Worm (Caenorhabditis elegans) whole organism, late embryonic: ENCODE results near the gene chil-15.

Source experiments
- C38D4.7 ChIP-seq: fragments of 200-800 bp; sonication (Bioruptor generic); optimal IDR thresholded peaks from 2 replicates; lab custom pipeline; 2018; ENCODE audit warnings: mild to moderate bottlenecking, missing genetic modification characterization, moderate library complexity, missing compliant biosample characterization
- F13H6.1 ChIP-seq: sonication (generic microtip); optimal IDR thresholded peaks from 2 replicates; lab custom pipeline; 2016; ENCODE audit warnings: missing genetic modification characterization, missing compliant biosample characterization
- T23F11.4 ChIP-seq: fragments of 200-800 bp; sonication (Bioruptor generic); optimal IDR thresholded peaks from 2 replicates; lab custom pipeline; 2018; ENCODE audit warnings: mild to moderate bottlenecking, missing genetic modification characterization, missing compliant biosample characterization
- Y22D7AL.16 ChIP-seq: sonication (generic microtip); optimal IDR thresholded peaks from 2 replicates; lab custom pipeline; 2016; ENCODE audit warnings: missing genetic modification characterization, missing compliant biosample characterization
- ahr-1 ChIP-seq: sonication (generic microtip); optimal IDR thresholded peaks from 2 replicates; lab custom pipeline; 2016; ENCODE audit warnings: missing genetic modification characterization, missing compliant biosample characterization
- ama-1 ChIP-seq: fragments of 150-350 bp; optimal IDR thresholded peaks from 2 replicates; lab custom pipeline; 2014
- ceh-14 ChIP-seq: sonication (generic microtip); optimal IDR thresholded peaks from 2 replicates; lab custom pipeline; 2016; ENCODE audit warnings: missing genotype, missing genetic modification characterization, missing compliant biosample characterization
- ceh-18 ChIP-seq: sonication (generic microtip); optimal IDR thresholded peaks from 2 replicates; lab custom pipeline; 2016; ENCODE audit warnings: missing genetic modification characterization, missing compliant biosample characterization
- ceh-2 ChIP-seq: sonication (generic microtip); optimal IDR thresholded peaks from 2 replicates; lab custom pipeline; 2016; ENCODE audit warnings: missing genotype, missing genetic modification characterization, missing compliant biosample characterization
- ceh-22 ChIP-seq: sonication (generic microtip); optimal IDR thresholded peaks from 2 replicates; lab custom pipeline; 2017; ENCODE audit warnings: missing biosample characterization, missing genetic modification characterization
- ceh-24 ChIP-seq: sonication (generic microtip); optimal IDR thresholded peaks from 2 replicates; lab custom pipeline; 2016; ENCODE audit warnings: mild to moderate bottlenecking, missing genetic modification characterization, missing compliant biosample characterization
- ceh-31 ChIP-seq: sonication (generic microtip); optimal IDR thresholded peaks from 2 replicates; lab custom pipeline; 2016; ENCODE audit warnings: missing genetic modification characterization, missing compliant biosample characterization
- ceh-34 ChIP-seq: sonication (generic microtip); optimal IDR thresholded peaks from 2 replicates; lab custom pipeline; 2016; ENCODE audit warnings: mild to moderate bottlenecking, missing genetic modification characterization, missing compliant biosample characterization
- ceh-6 ChIP-seq: fragments of 200-800 bp; sonication (Bioruptor generic); optimal IDR thresholded peaks from 2 replicates; lab custom pipeline; 2018; ENCODE audit warnings: mild to moderate bottlenecking, missing genetic modification characterization, missing compliant biosample characterization
- ceh-9 ChIP-seq: sonication (generic microtip); optimal IDR thresholded peaks from 2 replicates; lab custom pipeline; 2016; ENCODE audit warnings: mild to moderate bottlenecking, missing genetic modification characterization, inconsistent platforms, missing compliant biosample characterization
- che-1 ChIP-seq: sonication (generic microtip); optimal IDR thresholded peaks from 2 replicates; lab custom pipeline; 2016; ENCODE audit warnings: mild to moderate bottlenecking, missing genetic modification characterization, missing compliant biosample characterization
- dve-1 ChIP-seq: sonication (generic microtip); optimal IDR thresholded peaks from 2 replicates; lab custom pipeline; 2017; ENCODE audit warnings: antibody characterized with exemption, mild to moderate bottlenecking, missing genetic modification characterization, missing compliant biosample characterization
- elt-2 ChIP-seq: sonication (generic microtip); optimal IDR thresholded peaks from 2 replicates; lab custom pipeline; 2016; ENCODE audit warnings: missing genetic modification reagents, missing genetic modification characterization, missing compliant biosample characterization
- elt-4 ChIP-seq: sonication (generic microtip); optimal IDR thresholded peaks from 2 replicates; lab custom pipeline; 2016; ENCODE audit warnings: missing genetic modification characterization, missing compliant biosample characterization
- ets-4 ChIP-seq: sonication (generic microtip); optimal IDR thresholded peaks from 2 replicates; lab custom pipeline; 2016; ENCODE audit warnings: missing genetic modification characterization, missing compliant biosample characterization
- eyg-1 ChIP-seq: sonication (generic microtip); optimal IDR thresholded peaks from 2 replicates; lab custom pipeline; 2016; ENCODE audit warnings: missing genotype, missing genetic modification characterization, missing compliant biosample characterization
- fkh-6 ChIP-seq: sonication (generic microtip); optimal IDR thresholded peaks from 2 replicates; lab custom pipeline; 2016; ENCODE audit warnings: missing genetic modification characterization, missing compliant biosample characterization
- gmeb-2 ChIP-seq: sonication (generic microtip); optimal IDR thresholded peaks from 2 replicates; lab custom pipeline; 2016; ENCODE audit warnings: missing genetic modification characterization, inconsistent platforms, missing compliant biosample characterization
- hlh-13 ChIP-seq: fragments of 200-800 bp; sonication (Bioruptor generic); optimal IDR thresholded peaks from 2 replicates; lab custom pipeline; 2018; ENCODE audit warnings: mild to moderate bottlenecking, missing genetic modification characterization, missing compliant biosample characterization
- hlh-8 ChIP-seq: sonication (generic microtip); optimal IDR thresholded peaks from 2 replicates; lab custom pipeline; 2016; ENCODE audit warnings: missing genotype, missing genetic modification characterization, missing compliant biosample characterization
- lim-6 ChIP-seq: sonication (generic microtip); optimal IDR thresholded peaks from 2 replicates; lab custom pipeline; 2016; ENCODE audit warnings: missing genetic modification characterization, missing compliant biosample characterization
- madf-2 ChIP-seq: sonication (generic microtip); optimal IDR thresholded peaks from 2 replicates; lab custom pipeline; 2017; ENCODE audit warnings: missing genetic modification characterization, missing compliant biosample characterization
- mec-3 ChIP-seq: sonication (generic microtip); optimal IDR thresholded peaks from 2 replicates; lab custom pipeline; 2016; ENCODE audit warnings: borderline replicate concordance, missing genetic modification characterization, missing compliant biosample characterization
- nhr-11 ChIP-seq: fragments of 150-350 bp; optimal IDR thresholded peaks from 2 replicates; lab custom pipeline; 2014; ENCODE audit warnings: missing biosample characterization, missing genetic modification characterization
- nhr-232 ChIP-seq: sonication (generic microtip); optimal IDR thresholded peaks from 2 replicates; lab custom pipeline; 2016; ENCODE audit warnings: missing genetic modification characterization, missing compliant biosample characterization
- pag-3 ChIP-seq: sonication (generic microtip); optimal IDR thresholded peaks from 2 replicates; lab custom pipeline; 2016; ENCODE audit warnings: missing compliant biosample characterization, missing genetic modification characterization, borderline replicate concordance
- pat-9 ChIP-seq: fragments of 200-800 bp; sonication (Bioruptor generic); optimal IDR thresholded peaks from 2 replicates; lab custom pipeline; 2018; ENCODE audit warnings: mild to moderate bottlenecking, missing genetic modification characterization, moderate library complexity, missing compliant biosample characterization
- pax-1 ChIP-seq: fragments of 150-350 bp; optimal IDR thresholded peaks from 2 replicates; lab custom pipeline; 2014; ENCODE audit warnings: missing biosample characterization, missing genetic modification characterization
- pha-2 ChIP-seq: sonication (generic microtip); optimal IDR thresholded peaks from 2 replicates; lab custom pipeline; 2017; ENCODE audit warnings: mild to moderate bottlenecking, missing genetic modification characterization, missing compliant biosample characterization
- sdc-2 ChIP-seq: sonication (generic microtip); optimal IDR thresholded peaks from 2 replicates; lab custom pipeline; 2016; ENCODE audit warnings: missing genotype, missing genetic modification characterization, missing compliant biosample characterization
- sox-2 ChIP-seq: fragments of 200-800 bp; sonication (Bioruptor generic); IDR thresholded peaks from 2 replicates; pipeline ENCODE4 v1.3.6; 2022; ENCODE audit warnings: missing genetic modification reagents, missing genetic modification characterization, missing compliant biosample characterization
- sox-4 ChIP-seq: sonication (generic microtip); optimal IDR thresholded peaks from 2 replicates; lab custom pipeline; 2017; ENCODE audit warnings: mild to moderate bottlenecking, missing genetic modification characterization, inconsistent platforms, missing compliant biosample characterization
- unc-42 ChIP-seq: sonication (generic microtip); optimal IDR thresholded peaks from 2 replicates; lab custom pipeline; 2016; ENCODE audit warnings: missing genotype, missing genetic modification characterization, missing compliant biosample characterization
- zip-5 ChIP-seq: sonication (generic microtip); optimal IDR thresholded peaks from 2 replicates; lab custom pipeline; 2016; ENCODE audit warnings: missing genetic modification characterization, missing compliant biosample characterization
- ztf-16 ChIP-seq: sonication (generic microtip); optimal IDR thresholded peaks from 2 replicates; lab custom pipeline; 2017; ENCODE audit warnings: missing genetic modification characterization, missing compliant biosample characterization

Gene chil-15

ce11 chrII:9441838-9442237 is 1.6 kb downstream of the chil-15 start, which contains the start of gene chil-16:
Gene chil-16 (minus strand): TSS chrII:9441938.
- TF ChIP-seq nhr-232 (tag; lab: Kevin White, UChicago) (no peak), madf-2 (tag; lab: Kevin White, UChicago) (no peak), unc-42 (no peak), elt-4 (tag; lab: Kevin White, UChicago) (no peak)

- TF ChIP-seq che-1 (tag; lab: Kevin White, UChicago) (no peak), sdc-2 (tag; lab: Kevin White, UChicago) (no peak), ceh-31 (no peak), ceh-34 (tag; lab: Kevin White, UChicago) (no peak), ceh-6 (GFP tag; lab: Kevin White, UChicago) (no peak), nhr-11 (tag; lab: Kevin White, UChicago) (no peak), pag-3 (no peak), pha-2 (no peak), zip-5 (no peak), C38D4.7 (GFP tag; lab: Kevin White, UChicago) (no peak), hlh-8 (no peak), gmeb-2 (tag; lab: Kevin White, UChicago) (no peak), ceh-24 (tag; lab: Kevin White, UChicago) (no peak), pat-9 (tag; lab: Kevin White, UChicago) (no peak), sox-2 (GFP tag; lab: Robert Waterston, UW) (no peak), ets-4 (no peak), ceh-2 (no peak)
Measured at ce11 chrII:9440060-9440459, 3.4 kb downstream of the chil-15 start, which contains the start of gene chil-17. Gene chil-17 (minus strand): TSS chrII:9440160.

- TF ChIP-seq Y22D7AL.16 (tag; lab: Kevin White, UChicago), result no peak
- TF ChIP-seq F13H6.1, result no peak
- no peak for TF ChIP-seq sox-4
- no peak for TF ChIP-seq pax-1 (tag; lab: Kevin White, UChicago)
- TF ChIP-seq elt-2 (tag; lab: Kevin White, UChicago), result no peak
- TF ChIP-seq fkh-6 (tag; lab: Kevin White, UChicago), result no peak
- no peak for TF ChIP-seq sox-2 (GFP tag; lab: Robert Waterston, UW)
- TF ChIP-seq eyg-1 (tag; lab: Kevin White, UChicago), result no peak
- no peak for TF ChIP-seq ceh-31
- no peak for TF ChIP-seq ceh-14 (tag; lab: Kevin White, UChicago)
- TF ChIP-seq T23F11.4, result no peak
- no peak for TF ChIP-seq ceh-18
- TF ChIP-seq hlh-8, result no peak
- TF ChIP-seq lim-6 (tag; lab: Kevin White, UChicago), result no peak
- no peak for TF ChIP-seq dve-1 (tag; lab: Kevin White, UChicago)
Measured at ce11 chrII:9438853-9439252, 4.6 kb downstream of the chil-15 start.

ce11 chrII:9438227-9438626 is 5.2 kb downstream of the chil-15 start, which contains the start of gene chil-13:
Gene chil-13 (minus strand): TSS chrII:9438327.
- TF ChIP-seq ama-1 (lab: Kevin White, UChicago) (no peak), eyg-1 (tag; lab: Kevin White, UChicago) (no peak), ceh-22 (tag; lab: Kevin White, UChicago) (no peak), ztf-16 (tag; lab: Kevin White, UChicago) (no peak), pha-2 (no peak), gmeb-2 (tag; lab: Kevin White, UChicago) (no peak), ahr-1 (tag; lab: Kevin White, UChicago) (no peak), ceh-14 (tag; lab: Kevin White, UChicago) (no peak)

ce11 chrII:9436009-9436408 is 7.4 kb downstream of the chil-15 start, which contains the start of gene kin-16:
Gene kin-16 (minus strand): TSS chrII:9436109.
- TF ChIP-seq mec-3 (no peak), hlh-13 (GFP tag; lab: Kevin White, UChicago) (no peak), ceh-9 (tag; lab: Kevin White, UChicago) (no peak), Y22D7AL.16 (tag; lab: Kevin White, UChicago) (no peak)
